Fruit fly (Drosophila melanogaster) whole organism: ENCODE results near the gene CG43999.
A peak's percentile ranks its signal among the peaks of the same experiment; 100 is the strongest.

Source experiments
- CG8478 ChIP-seq: fragments of >200 bp; optimal IDR thresholded peaks from 2 replicates; lab custom pipeline; 2018; ENCODE audit warnings: inconsistent platforms
- Dll ChIP-seq: fragments of >200 bp; optimal IDR thresholded peaks from 2 replicates; lab custom pipeline; 2017
- EcR ChIP-seq, 2 experiments: fragments of >200 bp; optimal IDR thresholded peaks; 2 replicates each; lab custom pipeline; 2017; ENCODE audit warnings: missing biosample characterization in 2 of 2, missing genetic modification characterization in 2 of 2, missing genetic modification reagents in 2 of 2
- pan ChIP-seq: fragments of >200 bp; optimal IDR thresholded peaks from 2 replicates; lab custom pipeline; 2017
- psq ChIP-seq: fragments of >200 bp; optimal IDR thresholded peaks from 2 replicates; lab custom pipeline; 2017
- usp ChIP-seq: fragments of >200 bp; optimal IDR thresholded peaks from 2 replicates; lab custom pipeline; 2017; ENCODE audit warnings: missing biosample characterization, missing genetic modification characterization, mixed read lengths

Gene CG43999

dm6 chr3R:23928950-23929602 is at the start of gene CG43999, which contains the start of the genes CG43998 and CG31142:
Gene CG43999 (minus strand): TSS chr3R:23929000.
Gene CG43998 (minus strand): TSS chr3R:23929000.
Gene CG31142 (plus strand): TSS chr3R:23929243.
- TF ChIP-seq usp (GFP tag; lab: Kevin White, UChicago) (no peak), CG8478 (lab: Kevin White, UChicago) (no peak), Dll (lab: Kevin White, UChicago) (no peak), pan (lab: Kevin White, UChicago) (no peak), EcR (GFP tag; optimal IDR thresholded peaks at IDR 0.05; lab: Kevin White, UChicago) (no peak), psq (lab: Kevin White, UChicago) (no peak)

dm6 chr3R:23971764-23972163 is 43.0 kb upstream of the CG43999 start:
- TF ChIP-seq CG8478 (lab: Kevin White, UChicago) (no peak), Dll (lab: Kevin White, UChicago) (no peak)

dm6 chr3R:23971208-23971607 is 42.4 kb upstream of the CG43999 start:
- no peak for TF ChIP-seq pan (lab: Kevin White, UChicago)
- TF ChIP-seq Dll (lab: Kevin White, UChicago) = no peak
- no peak for TF ChIP-seq psq (lab: Kevin White, UChicago)
- no peak for TF ChIP-seq EcR (GFP tag; optimal IDR thresholded peaks at IDR 0.05; lab: Kevin White, UChicago)
- TF ChIP-seq CG8478 (lab: Kevin White, UChicago) = no peak
- no peak for TF ChIP-seq usp (GFP tag; lab: Kevin White, UChicago)

dm6 chr3R:23969449-23969848 is 40.6 kb upstream of the CG43999 start:
- no peak for TF ChIP-seq Dll (lab: Kevin White, UChicago)
- no peak for TF ChIP-seq EcR (GFP tag; optimal IDR thresholded peaks at IDR 0.05; lab: Kevin White, UChicago)
- TF ChIP-seq pan (lab: Kevin White, UChicago) = no peak
- TF ChIP-seq psq (lab: Kevin White, UChicago) = no peak
- no peak for TF ChIP-seq CG8478 (lab: Kevin White, UChicago)
- no peak for TF ChIP-seq usp (GFP tag; lab: Kevin White, UChicago)

- TF ChIP-seq EcR (GFP tag; optimal IDR thresholded peaks at IDR 0.05; lab: Kevin White, UChicago) = no peak
- TF ChIP-seq pan (lab: Kevin White, UChicago) = no peak
- TF ChIP-seq Dll (lab: Kevin White, UChicago) = no peak
- TF ChIP-seq psq (lab: Kevin White, UChicago) = no peak
- TF ChIP-seq usp (GFP tag; lab: Kevin White, UChicago) = no peak
- no peak for TF ChIP-seq CG8478 (lab: Kevin White, UChicago)
These were observed 36.3 kb upstream of the CG43999 start for dm6 chr3R:23964913-23965718.

dm6 chr3R:23962781-23963222 is 34.0 kb upstream of the CG43999 start, which contains the start of gene CG31140:
Gene CG31140 (plus strand): TSS chr3R:23963180.
- TF ChIP-seq CG8478 (lab: Kevin White, UChicago) (peak; percentile 59), Dll (lab: Kevin White, UChicago) (no peak)

- TF ChIP-seq psq (lab: Kevin White, UChicago) = no peak
- no peak for TF ChIP-seq usp (GFP tag; lab: Kevin White, UChicago)
- no peak for TF ChIP-seq EcR (GFP tag; optimal IDR thresholded peaks at IDR 0.05; lab: Kevin White, UChicago)
- no peak for TF ChIP-seq Dll (lab: Kevin White, UChicago)
- no peak for TF ChIP-seq CG8478 (lab: Kevin White, UChicago)
- TF ChIP-seq pan (lab: Kevin White, UChicago) = no peak
These were observed 32.1 kb upstream of the CG43999 start for dm6 chr3R:23960865-23961264.

dm6 chr3R:23958091-23958838 is 29.5 kb upstream of the CG43999 start, which contains the start of the genes GluProRS and AP-1sigma:
Gene GluProRS (minus strand): TSS chr3R:23958391.
Gene AP-1sigma (plus strand): TSS chr3R:23958651.
- TF ChIP-seq psq (lab: Kevin White, UChicago) = no peak
- TF ChIP-seq Dll (lab: Kevin White, UChicago) = no peak
- no peak for TF ChIP-seq CG8478 (lab: Kevin White, UChicago)
- no peak for TF ChIP-seq EcR (GFP tag; optimal IDR thresholded peaks at IDR 0.05; lab: Kevin White, UChicago)
- TF ChIP-seq usp (GFP tag; lab: Kevin White, UChicago) = no peak
- no peak for TF ChIP-seq pan (lab: Kevin White, UChicago)

- TF ChIP-seq pan (lab: Kevin White, UChicago) = no peak
- TF ChIP-seq CG8478 (lab: Kevin White, UChicago) = no peak
- TF ChIP-seq Dll (lab: Kevin White, UChicago) = no peak
- no peak for TF ChIP-seq EcR (GFP tag; optimal IDR thresholded peaks at IDR 0.05; lab: Kevin White, UChicago)
- TF ChIP-seq usp (GFP tag; lab: Kevin White, UChicago) = no peak
- no peak for TF ChIP-seq psq (lab: Kevin White, UChicago)
These were observed 26.6 kb upstream of the CG43999 start for dm6 chr3R:23955380-23955779.

dm6 chr3R:23948466-23949413 is 19.9 kb upstream of the CG43999 start:
- peak; percentile 56 for TF ChIP-seq Dll (lab: Kevin White, UChicago)
- no peak for TF ChIP-seq usp (GFP tag; lab: Kevin White, UChicago)
- no peak for TF ChIP-seq pan (lab: Kevin White, UChicago)
